Worm (Caenorhabditis elegans): ENCODE data around the gene C16D2.3.

- no peak for TF ChIP-seq ama-1 (optimal IDR thresholded peaks at IDR 0.05)
- TF ChIP-seq ama-1 (GFP tag; optimal IDR thresholded peaks at IDR 0.05) = no peak
- no peak for TF ChIP-seq lin-54 (GFP tag; optimal IDR thresholded peaks at IDR 0.05)
- TF ChIP-seq lir-1 (GFP tag; conservative IDR thresholded peaks at IDR 0.05) = no peak
- no peak for TF ChIP-seq lin-26 (GFP tag; IDR thresholded peaks at IDR 0.05)
- no peak for TF ChIP-seq snpc-4 (GFP tag; optimal IDR thresholded peaks at IDR 0.05)
- no peak for TF ChIP-seq snpc-4 (tag; optimal IDR thresholded peaks at IDR 0.05)
- TF ChIP-seq B0336.3 (GFP tag; IDR thresholded peaks at IDR 0.05) = no peak
- no peak for TF ChIP-seq ceh-79 (tag; optimal IDR thresholded peaks at IDR 0.05)
- TF ChIP-seq bed-1 (GFP tag; IDR thresholded peaks at IDR 0.05) = no peak
- TF ChIP-seq sea-2 (GFP tag; IDR thresholded peaks at IDR 0.05) = no peak
- no peak for TF ChIP-seq ceh-40 (GFP tag; IDR thresholded peaks at IDR 0.05)
- no peak for TF ChIP-seq let-607 (tag; optimal IDR thresholded peaks at IDR 0.05)
- no peak for TF ChIP-seq aptf-3 (GFP tag; IDR thresholded peaks at IDR 0.05)
- TF ChIP-seq tbp1 (GFP tag; optimal IDR thresholded peaks at IDR 0.05) = no peak
These were observed 22.3 kb upstream of the C16D2.3 start for ce11 chrII:9115644-9116043.

All from whole organism, young adult.